Worm (Caenorhabditis elegans): ENCODE results near the gene R13H4.6.

Gene R13H4.6

ce11 chrV:11844828-11845227 lies 18.1 kb upstream of the R13H4.6 start:
- no peak for TF ChIP-seq T23F11.4 (GFP tag; optimal IDR thresholded peaks at IDR 0.05)
- TF ChIP-seq eyg-1 (tag; optimal IDR thresholded peaks at IDR 0.05), result peak; percentile 40
- no peak for TF ChIP-seq lim-6 (tag; optimal IDR thresholded peaks at IDR 0.05)
- peak; percentile 41 for TF ChIP-seq nfya-1 (tag; optimal IDR thresholded peaks at IDR 0.05)
- peak; percentile 54 for TF ChIP-seq ceh-31 (tag; optimal IDR thresholded peaks at IDR 0.05)
- TF ChIP-seq hlh-15 (tag; optimal IDR thresholded peaks at IDR 0.05), result no peak
- TF ChIP-seq ceh-18 (tag; optimal IDR thresholded peaks at IDR 0.05), result peak; percentile 31
- no peak for TF ChIP-seq pag-3 (tag; optimal IDR thresholded peaks at IDR 0.05; ENCODE audit: borderline replicate concordance)
- TF ChIP-seq ceh-14 (tag; optimal IDR thresholded peaks at IDR 0.05), result peak; percentile 31
- TF ChIP-seq elt-2 (tag; optimal IDR thresholded peaks at IDR 0.05), result no peak
- no peak for TF ChIP-seq ceh-19 (GFP tag; optimal IDR thresholded peaks at IDR 0.05)
- peak; percentile 45 for TF ChIP-seq sdc-2 (tag; optimal IDR thresholded peaks at IDR 0.05)
- no peak for TF ChIP-seq che-1 (tag; optimal IDR thresholded peaks at IDR 0.05)
- TF ChIP-seq ahr-1 (tag; optimal IDR thresholded peaks at IDR 0.05), result no peak
- TF ChIP-seq syd-9 (tag; optimal IDR thresholded peaks at IDR 0.05), result peak; percentile 64
- no peak for TF ChIP-seq ceh-22 (tag; optimal IDR thresholded peaks at IDR 0.05)
- TF ChIP-seq tbx-7 (tag; optimal IDR thresholded peaks at IDR 0.05), result no peak
- no peak for TF ChIP-seq fkh-10 (GFP tag; optimal IDR thresholded peaks at IDR 0.05)
- TF ChIP-seq dmd-4 (tag; optimal IDR thresholded peaks at IDR 0.05; ENCODE audit: borderline replicate concordance), result no peak
- TF ChIP-seq mec-3 (tag; optimal IDR thresholded peaks at IDR 0.05; ENCODE audit: borderline replicate concordance), result no peak
- no peak for TF ChIP-seq pat-9 (tag; optimal IDR thresholded peaks at IDR 0.05)
- TF ChIP-seq pax-1 (tag; optimal IDR thresholded peaks at IDR 0.05), result no peak
- no peak for TF ChIP-seq pros-1 (tag; optimal IDR thresholded peaks at IDR 0.05)
- no peak for TF ChIP-seq hlh-8 (tag; optimal IDR thresholded peaks at IDR 0.05)
- no peak for TF ChIP-seq ceh-9 (tag; optimal IDR thresholded peaks at IDR 0.05)
- peak; percentile 13 for TF ChIP-seq nhr-232 (tag; optimal IDR thresholded peaks at IDR 0.05)
- no peak for TF ChIP-seq zip-5 (tag; optimal IDR thresholded peaks at IDR 0.05)
- TF ChIP-seq C38D4.7 (GFP tag; optimal IDR thresholded peaks at IDR 0.05), result no peak
- no peak for TF ChIP-seq C08G9.2 (tag; optimal IDR thresholded peaks at IDR 0.05)
- no peak for TF ChIP-seq ceh-6 (GFP tag; optimal IDR thresholded peaks at IDR 0.05)
- no peak for TF ChIP-seq fax-1 (tag; optimal IDR thresholded peaks at IDR 0.05)
- TF ChIP-seq K02D7.2 (tag; optimal IDR thresholded peaks at IDR 0.05), result no peak
- TF ChIP-seq ceh-24 (tag; optimal IDR thresholded peaks at IDR 0.05), result no peak
- peak; percentile 30 for TF ChIP-seq dve-1 (tag; optimal IDR thresholded peaks at IDR 0.05)
- no peak for TF ChIP-seq sox-2 (GFP tag; IDR thresholded peaks at IDR 0.05)
- no peak for TF ChIP-seq pha-2 (tag; optimal IDR thresholded peaks at IDR 0.05)
- TF ChIP-seq ceh-48 (tag; optimal IDR thresholded peaks at IDR 0.05), result no peak
- no peak for TF ChIP-seq lin-11 (tag; optimal IDR thresholded peaks at IDR 0.05)
- TF ChIP-seq ceh-30 (tag; optimal IDR thresholded peaks at IDR 0.05), result no peak
- no peak for TF ChIP-seq madf-2 (tag; optimal IDR thresholded peaks at IDR 0.05)
- TF ChIP-seq hlh-6 (tag; optimal IDR thresholded peaks at IDR 0.05), result no peak
- no peak for TF ChIP-seq hlh-30 (tag; optimal IDR thresholded peaks at IDR 0.05; ENCODE audit: insufficient read depth)
- TF ChIP-seq gmeb-2 (tag; optimal IDR thresholded peaks at IDR 0.05), result no peak
- peak; percentile 42 for TF ChIP-seq unc-55 (GFP tag; optimal IDR thresholded peaks at IDR 0.05)
- no peak for TF ChIP-seq unc-3 (GFP tag; conservative IDR thresholded peaks at IDR 0.05)
- TF ChIP-seq unc-3 (tag; optimal IDR thresholded peaks at IDR 0.05), result peak; percentile 3
- peak; percentile 58 for TF ChIP-seq ceh-34 (tag; optimal IDR thresholded peaks at IDR 0.05)
- peak; percentile 65 for TF ChIP-seq ceh-2 (tag; optimal IDR thresholded peaks at IDR 0.05)
- TF ChIP-seq unc-86 (tag; optimal IDR thresholded peaks at IDR 0.05), result no peak
- TF ChIP-seq ztf-16 (tag; optimal IDR thresholded peaks at IDR 0.05), result peak; percentile 59
- TF ChIP-seq fkh-6 (tag; optimal IDR thresholded peaks at IDR 0.05), result peak; percentile 60
- TF ChIP-seq pqm-1 (tag; optimal IDR thresholded peaks at IDR 0.05), result peak; percentile 5
- TF ChIP-seq ttx-3 (tag; optimal IDR thresholded peaks at IDR 0.05), result no peak
- no peak for TF ChIP-seq pha-4 (tag; optimal IDR thresholded peaks at IDR 0.05)

All from whole organism, late embryonic.